Worm (Caenorhabditis elegans): ENCODE results near the gene irld-1.

ce11 chrV:4298579-4298978 is 38.0 kb upstream of the irld-1 start, which contains the start of gene ZC132.11:
- no peak for TF ChIP-seq elt-1 (tag; optimal IDR thresholded peaks at IDR 0.05)
- no peak for TF ChIP-seq ZK546.5 (tag; optimal IDR thresholded peaks at IDR 0.05)
- no peak for TF ChIP-seq tbx-2 (tag; optimal IDR thresholded peaks at IDR 0.05)
- no peak for TF ChIP-seq nhr-76 (tag; optimal IDR thresholded peaks at IDR 0.05)

Data from whole organism, L3 larva.